Fruit fly (Drosophila melanogaster): ENCODE data around the gene Fip1.

DNA sequence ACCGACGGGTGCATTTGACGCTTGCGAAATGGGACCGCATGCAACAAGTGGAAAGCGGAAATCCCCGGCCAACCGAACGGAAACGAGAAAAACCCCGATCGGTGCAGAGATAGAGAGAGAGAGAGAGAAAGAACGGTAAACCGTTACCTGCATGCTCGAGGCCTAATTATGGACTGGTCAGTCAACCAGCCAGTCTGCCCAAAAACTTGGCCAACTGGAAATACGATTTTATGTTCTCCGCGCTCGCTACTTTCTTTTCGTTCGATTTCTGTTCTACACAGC is 12.2 kb upstream of the Fip1 start:
- TF ChIP-seq CG8478 (optimal IDR thresholded peaks at IDR 0.05) = no peak
- TF ChIP-seq CTCF (optimal IDR thresholded peaks at IDR 0.05) = no peak
